Worm (Caenorhabditis elegans) whole organism, mixed stage, embryonic: ENCODE measurements around the gene irld-11.

ENCODE experiments used
- blmp-1 ChIP-seq: fragments of 150-350 bp; optimal IDR thresholded peaks from 2 replicates; lab custom pipeline; 2014; ENCODE audit warnings: missing biosample characterization, missing genetic modification characterization
- lin-13 ChIP-seq: fragments of 150-350 bp; optimal IDR thresholded peaks from 2 replicates; lab custom pipeline; 2014; ENCODE audit warnings: missing biosample characterization, missing genetic modification characterization
- lsy-2 ChIP-seq: fragments of 150-350 bp; optimal IDR thresholded peaks from 2 replicates; lab custom pipeline; 2014; ENCODE audit warnings: missing biosample characterization, missing genetic modification characterization
- nhr-237 ChIP-seq: fragments of 150-350 bp; optimal IDR thresholded peaks from 2 replicates; lab custom pipeline; 2014; ENCODE audit warnings: missing biosample characterization, missing genetic modification characterization
- nhr-76 ChIP-seq: sonication (generic microtip); optimal IDR thresholded peaks from 2 replicates; lab custom pipeline; 2017; ENCODE audit warnings: missing biosample characterization, missing genetic modification characterization
- snpc-4 ChIP-seq: fragments of 150-350 bp; optimal IDR thresholded peaks from 2 replicates; lab custom pipeline; 2014; ENCODE audit warnings: missing biosample characterization, missing genetic modification characterization
- sptf-1 ChIP-seq: sonication (generic microtip); optimal IDR thresholded peaks from 2 replicates; lab custom pipeline; 2017; ENCODE audit warnings: mild to moderate bottlenecking, missing genetic modification characterization, moderate library complexity, missing compliant biosample characterization
- unc-39 ChIP-seq: fragments of 150-350 bp; optimal IDR thresholded peaks from 2 replicates; lab custom pipeline; 2014; ENCODE audit warnings: missing biosample characterization, missing genetic modification characterization
- ztf-11 ChIP-seq: fragments of 150-350 bp; optimal IDR thresholded peaks from 2 replicates; lab custom pipeline; 2014; ENCODE audit warnings: missing biosample characterization, missing genetic modification characterization

- TF ChIP-seq sptf-1 (tag; lab: Kevin White, UChicago) (no peak), nhr-237 (tag; lab: Kevin White, UChicago) (no peak), snpc-4 (tag; lab: Kevin White, UChicago) (no peak), ztf-11 (tag; lab: Kevin White, UChicago) (no peak), lsy-2 (tag; lab: Kevin White, UChicago) (no peak), unc-39 (no peak), blmp-1 (no peak), lin-13 (tag; lab: Kevin White, UChicago) (no peak), nhr-76 (no peak)
These were observed 28.2 kb upstream of the irld-11 start, which contains the start of gene nhr-237 for ce11 chrV:1626720-1627119.
